Worm (Caenorhabditis elegans) whole organism, late embryonic: Measurements from ENCODE around the gene ttr-34.

Experiments
- C08G9.2 ChIP-seq: sonication (generic microtip); optimal IDR thresholded peaks from 2 replicates; lab custom pipeline; 2016; ENCODE audit warnings: mild to moderate bottlenecking, missing genetic modification characterization, moderate library complexity, missing compliant biosample characterization
- C38D4.7 ChIP-seq: fragments of 200-800 bp; sonication (Bioruptor generic); optimal IDR thresholded peaks from 2 replicates; lab custom pipeline; 2018; ENCODE audit warnings: mild to moderate bottlenecking, missing genetic modification characterization, moderate library complexity, missing compliant biosample characterization
- K02D7.2 ChIP-seq: sonication (generic microtip); optimal IDR thresholded peaks from 2 replicates; lab custom pipeline; 2017; ENCODE audit warnings: mild to moderate bottlenecking, missing genetic modification characterization, missing compliant biosample characterization
- K09A11.1 ChIP-seq: sonication (generic microtip); optimal IDR thresholded peaks from 2 replicates; lab custom pipeline; 2017; ENCODE audit warnings: antibody characterized with exemption, mild to moderate bottlenecking, missing genetic modification characterization, missing compliant biosample characterization; ENCODE audit not compliant: insufficient read depth
- T23F11.4 ChIP-seq: fragments of 200-800 bp; sonication (Bioruptor generic); optimal IDR thresholded peaks from 2 replicates; lab custom pipeline; 2018; ENCODE audit warnings: mild to moderate bottlenecking, missing genetic modification characterization, missing compliant biosample characterization
- Y22D7AL.16 ChIP-seq: sonication (generic microtip); optimal IDR thresholded peaks from 2 replicates; lab custom pipeline; 2016; ENCODE audit warnings: missing genetic modification characterization, missing compliant biosample characterization
- ahr-1 ChIP-seq: sonication (generic microtip); optimal IDR thresholded peaks from 2 replicates; lab custom pipeline; 2016; ENCODE audit warnings: missing genetic modification characterization, missing compliant biosample characterization
- ceh-14 ChIP-seq: sonication (generic microtip); optimal IDR thresholded peaks from 2 replicates; lab custom pipeline; 2016; ENCODE audit warnings: missing genotype, missing genetic modification characterization, missing compliant biosample characterization
- ceh-18 ChIP-seq: sonication (generic microtip); optimal IDR thresholded peaks from 2 replicates; lab custom pipeline; 2016; ENCODE audit warnings: missing genetic modification characterization, missing compliant biosample characterization
- ceh-2 ChIP-seq: sonication (generic microtip); optimal IDR thresholded peaks from 2 replicates; lab custom pipeline; 2016; ENCODE audit warnings: missing genotype, missing genetic modification characterization, missing compliant biosample characterization
- ceh-22 ChIP-seq: sonication (generic microtip); optimal IDR thresholded peaks from 2 replicates; lab custom pipeline; 2017; ENCODE audit warnings: missing biosample characterization, missing genetic modification characterization
- ceh-24 ChIP-seq: sonication (generic microtip); optimal IDR thresholded peaks from 2 replicates; lab custom pipeline; 2016; ENCODE audit warnings: mild to moderate bottlenecking, missing genetic modification characterization, missing compliant biosample characterization
- ceh-30 ChIP-seq: fragments of 150-350 bp; optimal IDR thresholded peaks from 2 replicates; lab custom pipeline; 2014; ENCODE audit warnings: missing biosample characterization, missing genetic modification characterization
- ceh-34 ChIP-seq: sonication (generic microtip); optimal IDR thresholded peaks from 2 replicates; lab custom pipeline; 2016; ENCODE audit warnings: mild to moderate bottlenecking, missing genetic modification characterization, missing compliant biosample characterization
- ceh-48 ChIP-seq: sonication (generic microtip); optimal IDR thresholded peaks from 2 replicates; lab custom pipeline; 2016; ENCODE audit warnings: missing genetic modification characterization, inconsistent platforms, missing compliant biosample characterization
- ceh-6 ChIP-seq: fragments of 200-800 bp; sonication (Bioruptor generic); optimal IDR thresholded peaks from 2 replicates; lab custom pipeline; 2018; ENCODE audit warnings: mild to moderate bottlenecking, missing genetic modification characterization, missing compliant biosample characterization
- che-1 ChIP-seq: sonication (generic microtip); optimal IDR thresholded peaks from 2 replicates; lab custom pipeline; 2016; ENCODE audit warnings: mild to moderate bottlenecking, missing genetic modification characterization, missing compliant biosample characterization
- dmd-4 ChIP-seq: sonication (generic microtip); optimal IDR thresholded peaks from 2 replicates; lab custom pipeline; 2016; ENCODE audit warnings: borderline replicate concordance, missing genetic modification characterization, missing compliant biosample characterization
- elt-2 ChIP-seq: sonication (generic microtip); optimal IDR thresholded peaks from 2 replicates; lab custom pipeline; 2016; ENCODE audit warnings: missing genetic modification reagents, missing genetic modification characterization, missing compliant biosample characterization
- ets-4 ChIP-seq: sonication (generic microtip); optimal IDR thresholded peaks from 2 replicates; lab custom pipeline; 2016; ENCODE audit warnings: missing genetic modification characterization, missing compliant biosample characterization
- fkh-10 ChIP-seq: fragments of 150-350 bp; optimal IDR thresholded peaks from 2 replicates; lab custom pipeline; 2014; ENCODE audit warnings: missing biosample characterization, missing genetic modification reagents, missing genetic modification characterization
- fkh-6 ChIP-seq: sonication (generic microtip); optimal IDR thresholded peaks from 2 replicates; lab custom pipeline; 2016; ENCODE audit warnings: missing genetic modification characterization, missing compliant biosample characterization
- gmeb-2 ChIP-seq: sonication (generic microtip); optimal IDR thresholded peaks from 2 replicates; lab custom pipeline; 2016; ENCODE audit warnings: missing genetic modification characterization, inconsistent platforms, missing compliant biosample characterization
- hlh-13 ChIP-seq: fragments of 200-800 bp; sonication (Bioruptor generic); optimal IDR thresholded peaks from 2 replicates; lab custom pipeline; 2018; ENCODE audit warnings: mild to moderate bottlenecking, missing genetic modification characterization, missing compliant biosample characterization
- hlh-6 ChIP-seq: sonication (generic microtip); optimal IDR thresholded peaks from 2 replicates; lab custom pipeline; 2016; ENCODE audit warnings: missing genotype, missing genetic modification characterization, missing compliant biosample characterization
- hlh-8 ChIP-seq: sonication (generic microtip); optimal IDR thresholded peaks from 2 replicates; lab custom pipeline; 2016; ENCODE audit warnings: missing genotype, missing genetic modification characterization, missing compliant biosample characterization
- lin-11 ChIP-seq: fragments of 200-800 bp; sonication (Bioruptor generic); optimal IDR thresholded peaks from 2 replicates; lab custom pipeline; 2018; ENCODE audit warnings: mild to moderate bottlenecking, missing genetic modification characterization, missing compliant biosample characterization
- mec-3 ChIP-seq: sonication (generic microtip); optimal IDR thresholded peaks from 2 replicates; lab custom pipeline; 2016; ENCODE audit warnings: borderline replicate concordance, missing genetic modification characterization, missing compliant biosample characterization
- nhr-11 ChIP-seq: fragments of 150-350 bp; optimal IDR thresholded peaks from 2 replicates; lab custom pipeline; 2014; ENCODE audit warnings: missing biosample characterization, missing genetic modification characterization
- pag-3 ChIP-seq: sonication (generic microtip); optimal IDR thresholded peaks from 2 replicates; lab custom pipeline; 2016; ENCODE audit warnings: missing compliant biosample characterization, missing genetic modification characterization, borderline replicate concordance
- pax-1 ChIP-seq: fragments of 150-350 bp; optimal IDR thresholded peaks from 2 replicates; lab custom pipeline; 2014; ENCODE audit warnings: missing biosample characterization, missing genetic modification characterization
- pha-2 ChIP-seq: sonication (generic microtip); optimal IDR thresholded peaks from 2 replicates; lab custom pipeline; 2017; ENCODE audit warnings: mild to moderate bottlenecking, missing genetic modification characterization, missing compliant biosample characterization
- ref-2 ChIP-seq: sonication (generic microtip); optimal IDR thresholded peaks from 2 replicates; lab custom pipeline; 2016; ENCODE audit warnings: missing genetic modification characterization, missing compliant biosample characterization
- rnt-1 ChIP-seq: sonication (generic microtip); optimal IDR thresholded peaks from 2 replicates; lab custom pipeline; 2016; ENCODE audit warnings: missing genetic modification characterization, missing compliant biosample characterization
- sox-4 ChIP-seq: sonication (generic microtip); optimal IDR thresholded peaks from 2 replicates; lab custom pipeline; 2017; ENCODE audit warnings: mild to moderate bottlenecking, missing genetic modification characterization, inconsistent platforms, missing compliant biosample characterization
- tbx-2 ChIP-seq: sonication (generic microtip); optimal IDR thresholded peaks from 2 replicates; lab custom pipeline; 2016; ENCODE audit warnings: missing genetic modification characterization, missing compliant biosample characterization
- unc-3 ChIP-seq, 2 experiments: fragments of 200-800 bp in 1 of 2; sonication (Bioruptor generic) in 1 of 2; sonication (generic microtip) in 1 of 2; conservative IDR thresholded peaks in 1 of 2; optimal IDR thresholded peaks in 1 of 2; 2 replicates each; pipeline versions ENCODE4 v1.3.6 to Lab custom; 2016 to 2022; ENCODE audit warnings: missing compliant biosample characterization in 2 of 2, missing genetic modification characterization in 2 of 2, missing genetic modification reagents in 1 of 2
- unc-55 ChIP-seq: sonication (generic microtip); optimal IDR thresholded peaks from 2 replicates; lab custom pipeline; 2017; ENCODE audit warnings: missing biosample characterization, missing genetic modification reagents, missing genetic modification characterization

The ttr-34 gene

ce11 chrX:13106177-13106761, 33.3 kb upstream of the ttr-34 start:
- TF ChIP-seq elt-2 (tag; lab: Kevin White, UChicago), result no peak
- no peak for TF ChIP-seq ceh-18 (tag; lab: Kevin White, UChicago)
- TF ChIP-seq unc-55 (GFP tag; lab: Kevin White, UChicago), result no peak
- TF ChIP-seq C38D4.7 (GFP tag; lab: Kevin White, UChicago), result no peak
- no peak for TF ChIP-seq ceh-30 (tag; lab: Kevin White, UChicago)
- no peak for TF ChIP-seq ceh-48
- TF ChIP-seq ahr-1 (tag; lab: Kevin White, UChicago), result no peak
- no peak for TF ChIP-seq gmeb-2 (tag; lab: Kevin White, UChicago)
- TF ChIP-seq ceh-6 (GFP tag; lab: Kevin White, UChicago), result no peak
- no peak for TF ChIP-seq hlh-13 (GFP tag; lab: Kevin White, UChicago)
- TF ChIP-seq ref-2 (tag; lab: Kevin White, UChicago), result no peak
- no peak for TF ChIP-seq dmd-4
- TF ChIP-seq K02D7.2 (tag; lab: Kevin White, UChicago), result no peak
- no peak for TF ChIP-seq ets-4 (tag; lab: Kevin White, UChicago)
- TF ChIP-seq ceh-14, result no peak
- TF ChIP-seq hlh-8 (tag; lab: Kevin White, UChicago), result no peak
- no peak for TF ChIP-seq T23F11.4 (GFP tag; lab: Kevin White, UChicago)
- TF ChIP-seq pag-3 (tag; lab: Kevin White, UChicago), result no peak
- TF ChIP-seq, all 69 proteins: peak for 0

ce11 chrX:13108664-13109063, 30.9 kb upstream of the ttr-34 start:
- no peak for TF ChIP-seq Y22D7AL.16
- TF ChIP-seq ceh-22, result no peak
- no peak for TF ChIP-seq pax-1 (tag; lab: Kevin White, UChicago)
- TF ChIP-seq mec-3, result no peak
- no peak for TF ChIP-seq unc-3 (GFP tag; conservative IDR thresholded peaks at IDR 0.05; lab: Robert Waterston, UW)
- no peak for TF ChIP-seq unc-3 (tag; optimal IDR thresholded peaks at IDR 0.05; lab: Kevin White, UChicago)
- TF ChIP-seq ceh-34, result no peak
- no peak for TF ChIP-seq ceh-24 (tag; lab: Kevin White, UChicago)
- no peak for TF ChIP-seq ceh-2 (tag; lab: Kevin White, UChicago)
- TF ChIP-seq fkh-6 (tag; lab: Kevin White, UChicago), result no peak
- TF ChIP-seq pha-2, result no peak

ce11 chrX:13110004-13110403, 29.6 kb upstream of the ttr-34 start:
- TF ChIP-seq dmd-4, result no peak

- no peak for TF ChIP-seq ceh-2 (tag; lab: Kevin White, UChicago)
- no peak for TF ChIP-seq tbx-2 (tag; lab: Kevin White, UChicago)
- no peak for TF ChIP-seq che-1 (tag; lab: Kevin White, UChicago)
- no peak for TF ChIP-seq nhr-11 (tag; lab: Kevin White, UChicago)
- no peak for TF ChIP-seq rnt-1 (tag; lab: Kevin White, UChicago)
- TF ChIP-seq K09A11.1 (tag; lab: Kevin White, UChicago), result no peak
- no peak for TF ChIP-seq T23F11.4 (GFP tag; lab: Kevin White, UChicago)
- no peak for TF ChIP-seq hlh-8 (tag; lab: Kevin White, UChicago)
- TF ChIP-seq sox-4 (tag; lab: Kevin White, UChicago), result no peak
- TF ChIP-seq lin-11 (tag; lab: Kevin White, UChicago), result no peak
- TF ChIP-seq ceh-22, result no peak
- TF ChIP-seq pax-1 (tag; lab: Kevin White, UChicago), result no peak
- TF ChIP-seq gmeb-2 (tag; lab: Kevin White, UChicago), result no peak
- no peak for TF ChIP-seq hlh-6 (tag; lab: Kevin White, UChicago)
- TF ChIP-seq fkh-10, result no peak
- no peak for TF ChIP-seq C08G9.2
Observed at ce11 chrX:13112664-13113063, 26.9 kb upstream of the ttr-34 start.
